Worm (Caenorhabditis elegans): Measurements from ENCODE around the gene chil-6.

The chil-6 gene

ce11 chrII:9833855-9834254 is 23.8 kb downstream of the chil-6 start, which contains the start of gene ZK938.3:
ZK938.3 (minus strand) TSS chrII:9833955.
- TF ChIP-seq unc-120 (tag; optimal IDR thresholded peaks at IDR 0.05; ENCODE audit: poor library complexity, severe bottlenecking) (no peak), blmp-1 (tag; optimal IDR thresholded peaks at IDR 0.05) (no peak), M03D4.4 (tag; optimal IDR thresholded peaks at IDR 0.05) (no peak), sptf-1 (tag; optimal IDR thresholded peaks at IDR 0.05) (no peak), lsy-2 (tag; optimal IDR thresholded peaks at IDR 0.05) (no peak), ceh-43 (GFP tag; optimal IDR thresholded peaks at IDR 0.05) (no peak), lin-13 (tag; optimal IDR thresholded peaks at IDR 0.05) (no peak), nhr-28 (tag; optimal IDR thresholded peaks at IDR 0.05) (no peak)

- TF ChIP-seq snpc-4 (tag; optimal IDR thresholded peaks at IDR 0.05) (no peak), mep-1 (tag; optimal IDR thresholded peaks at IDR 0.05) (no peak), elt-3 (tag; optimal IDR thresholded peaks at IDR 0.05) (no peak), zip-8 (tag; optimal IDR thresholded peaks at IDR 0.05) (no peak), ztf-11 (tag; optimal IDR thresholded peaks at IDR 0.05) (no peak), pha-4 (tag; optimal IDR thresholded peaks at IDR 0.05) (no peak), nhr-237 (tag; optimal IDR thresholded peaks at IDR 0.05) (no peak), hlh-1 (tag; optimal IDR thresholded peaks at IDR 0.05) (no peak), ceh-83 (GFP tag; optimal IDR thresholded peaks at IDR 0.05) (no peak), cnd-1 (tag; optimal IDR thresholded peaks at IDR 0.05) (no peak), nhr-12 (tag; optimal IDR thresholded peaks at IDR 0.05) (no peak), nhr-28 (tag; optimal IDR thresholded peaks at IDR 0.05) (no peak)
These were observed 26.7 kb downstream of the chil-6 start, which contains the start of gene ZK938.12 for ce11 chrII:9831033-9831432. ZK938.12 (plus strand) TSS chrII:9831333.

- TF ChIP-seq mab-5 (tag; optimal IDR thresholded peaks at IDR 0.05) (no peak), elt-1 (tag; optimal IDR thresholded peaks at IDR 0.05; ENCODE audit: borderline replicate concordance, insufficient read depth) (no peak), drap-1 (GFP tag; optimal IDR thresholded peaks at IDR 0.05) (no peak), mep-1 (tag; optimal IDR thresholded peaks at IDR 0.05) (no peak), lsy-2 (tag; optimal IDR thresholded peaks at IDR 0.05) (no peak), sem-2 (GFP tag; optimal IDR thresholded peaks at IDR 0.05) (no peak), unc-120 (tag; optimal IDR thresholded peaks at IDR 0.05; ENCODE audit: poor library complexity, severe bottlenecking) (no peak), ceh-83 (GFP tag; optimal IDR thresholded peaks at IDR 0.05) (no peak), unc-39 (tag; optimal IDR thresholded peaks at IDR 0.05) (no peak), ces-1 (GFP tag; optimal IDR thresholded peaks at IDR 0.05) (no peak), ztf-11 (tag; optimal IDR thresholded peaks at IDR 0.05) (no peak), nhr-12 (tag; optimal IDR thresholded peaks at IDR 0.05) (no peak), nhr-28 (tag; optimal IDR thresholded peaks at IDR 0.05) (no peak)
These were observed 28.6 kb downstream of the chil-6 start, which contains the start of gene ZK938.1 for ce11 chrII:9829108-9829507. ZK938.1 (plus strand) TSS chrII:9829408.

- TF ChIP-seq zip-8 (tag; optimal IDR thresholded peaks at IDR 0.05) (peak; percentile 74), nhr-2 (tag; optimal IDR thresholded peaks at IDR 0.05) (peak; percentile 77), flh-1 (GFP tag; optimal IDR thresholded peaks at IDR 0.05) (no peak)
These were observed 29.2 kb downstream of the chil-6 start for ce11 chrII:9828502-9828901.

ce11 chrII:9827852-9828251 is 29.8 kb downstream of the chil-6 start, which contains the start of gene eyg-1:
eyg-1 (minus strand) TSS chrII:9827952.
- TF ChIP-seq hlh-1 (tag; optimal IDR thresholded peaks at IDR 0.05) (no peak), elt-3 (tag; optimal IDR thresholded peaks at IDR 0.05) (no peak), nhr-28 (tag; optimal IDR thresholded peaks at IDR 0.05) (no peak), nhr-237 (tag; optimal IDR thresholded peaks at IDR 0.05) (no peak), nhr-2 (tag; optimal IDR thresholded peaks at IDR 0.05) (peak; percentile 22), nhr-12 (tag; optimal IDR thresholded peaks at IDR 0.05) (no peak), flh-1 (GFP tag; optimal IDR thresholded peaks at IDR 0.05) (no peak)

DNA sequence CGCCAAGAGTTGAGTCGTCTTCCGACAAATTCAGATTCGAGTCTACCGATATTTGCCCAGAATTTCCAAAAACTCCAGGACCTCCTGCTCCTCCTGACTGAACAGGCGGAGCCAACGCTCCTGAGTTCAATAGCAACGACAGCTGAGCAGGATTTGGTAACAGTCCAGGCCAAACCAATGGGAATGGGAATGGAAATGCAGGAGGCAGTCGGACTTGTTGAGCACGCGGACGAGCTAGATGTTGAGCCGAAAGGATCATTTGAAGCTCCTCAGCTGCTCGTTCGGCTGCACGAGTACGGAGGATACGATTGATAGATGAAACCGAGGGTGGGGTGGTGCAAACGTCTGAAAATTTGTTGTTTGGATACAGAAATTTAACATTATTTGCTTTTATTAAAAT is 30.7 kb downstream of the chil-6 start:
- no peak for TF ChIP-seq drap-1 (GFP tag; optimal IDR thresholded peaks at IDR 0.05)
- no peak for TF ChIP-seq nhr-12 (tag; optimal IDR thresholded peaks at IDR 0.05)
- no peak for TF ChIP-seq mls-2 (tag; optimal IDR thresholded peaks at IDR 0.05)
- TF ChIP-seq M03D4.4 (tag; optimal IDR thresholded peaks at IDR 0.05) = no peak
- TF ChIP-seq ztf-11 (tag; optimal IDR thresholded peaks at IDR 0.05) = no peak
- no peak for TF ChIP-seq bed-3 (GFP tag; optimal IDR thresholded peaks at IDR 0.05)
- TF ChIP-seq snpc-4 (tag; optimal IDR thresholded peaks at IDR 0.05) = no peak
- TF ChIP-seq tbx-8 (GFP tag; optimal IDR thresholded peaks at IDR 0.05) = no peak
- no peak for TF ChIP-seq sem-2 (GFP tag; optimal IDR thresholded peaks at IDR 0.05)
- TF ChIP-seq ceh-43 (GFP tag; optimal IDR thresholded peaks at IDR 0.05) = no peak
- TF ChIP-seq elt-3 (tag; optimal IDR thresholded peaks at IDR 0.05) = no peak
- TF ChIP-seq mep-1 (tag; optimal IDR thresholded peaks at IDR 0.05) = no peak
